Worm (Caenorhabditis elegans) whole organism, mixed stage, embryonic: ENCODE data around the gene sra-38.

Source experiments
- bed-3 ChIP-seq: fragments of 200-800 bp; sonication (Bioruptor generic); optimal IDR thresholded peaks from 3 replicates; lab custom pipeline; 2018; ENCODE audit warnings: mild to moderate bottlenecking, missing genetic modification characterization, moderate library complexity, missing compliant biosample characterization
- blmp-1 ChIP-seq: fragments of 150-350 bp; optimal IDR thresholded peaks from 2 replicates; lab custom pipeline; 2014; ENCODE audit warnings: missing biosample characterization, missing genetic modification characterization
- ceh-39 ChIP-seq: fragments of 150-350 bp; optimal IDR thresholded peaks from 2 replicates; lab custom pipeline; 2014; ENCODE audit warnings: missing biosample characterization, missing genetic modification characterization
- ceh-43 ChIP-seq: fragments of 200-800 bp; sonication (Bioruptor generic); optimal IDR thresholded peaks from 2 replicates; lab custom pipeline; 2018; ENCODE audit warnings: mild to moderate bottlenecking, missing genetic modification characterization, moderate library complexity, missing compliant biosample characterization
- ceh-83 ChIP-seq: fragments of 200-800 bp; sonication (Bioruptor generic); optimal IDR thresholded peaks from 2 replicates; lab custom pipeline; 2018; ENCODE audit warnings: mild to moderate bottlenecking, missing genetic modification characterization, missing compliant biosample characterization
- ces-1 ChIP-seq: fragments of 150-350 bp; optimal IDR thresholded peaks from 2 replicates; lab custom pipeline; 2014; ENCODE audit warnings: missing biosample characterization, missing genetic modification reagents, missing genetic modification characterization
- cnd-1 ChIP-seq: fragments of 200-800 bp; sonication (Bioruptor generic); optimal IDR thresholded peaks from 2 replicates; lab custom pipeline; 2018; ENCODE audit warnings: mild to moderate bottlenecking, missing genetic modification characterization, missing compliant biosample characterization
- elt-1 ChIP-seq: sonication (generic microtip); optimal IDR thresholded peaks from 2 replicates; lab custom pipeline; 2017; ENCODE audit warnings: missing genetic modification characterization, mild to moderate bottlenecking, missing compliant biosample characterization, antibody characterized with exemption, moderate library complexity, borderline replicate concordance; ENCODE audit not compliant: insufficient read depth
- elt-3 ChIP-seq: fragments of 150-350 bp; optimal IDR thresholded peaks from 2 replicates; lab custom pipeline; 2014; ENCODE audit warnings: missing biosample characterization, missing genetic modification characterization
- flh-1 ChIP-seq: fragments of 200-800 bp; sonication (Bioruptor generic); optimal IDR thresholded peaks from 2 replicates; lab custom pipeline; 2018; ENCODE audit warnings: mild to moderate bottlenecking, missing genetic modification characterization, moderate library complexity, missing compliant biosample characterization
- ham-2 ChIP-seq: fragments of 200-800 bp; sonication (Bioruptor generic); optimal IDR thresholded peaks from 2 replicates; lab custom pipeline; 2018; ENCODE audit warnings: mild to moderate bottlenecking, missing genetic modification characterization, missing compliant biosample characterization
- hlh-1 ChIP-seq: fragments of 150-350 bp; optimal IDR thresholded peaks from 2 replicates; lab custom pipeline; 2014; ENCODE audit warnings: missing biosample characterization, missing genetic modification reagents, missing genetic modification characterization
- lin-13 ChIP-seq: fragments of 150-350 bp; optimal IDR thresholded peaks from 2 replicates; lab custom pipeline; 2014; ENCODE audit warnings: missing biosample characterization, missing genetic modification characterization
- lin-32 ChIP-seq: fragments of 200-800 bp; sonication (Bioruptor generic); optimal IDR thresholded peaks from 2 replicates; lab custom pipeline; 2018; ENCODE audit warnings: mild to moderate bottlenecking, missing genetic modification characterization, missing compliant biosample characterization
- lsy-2 ChIP-seq: fragments of 150-350 bp; optimal IDR thresholded peaks from 2 replicates; lab custom pipeline; 2014; ENCODE audit warnings: missing biosample characterization, missing genetic modification characterization
- mab-5 ChIP-seq: fragments of 150-350 bp; optimal IDR thresholded peaks from 2 replicates; lab custom pipeline; 2014; ENCODE audit warnings: missing biosample characterization, missing genetic modification characterization
- mls-2 ChIP-seq: sonication (generic microtip); optimal IDR thresholded peaks from 2 replicates; lab custom pipeline; 2016; ENCODE audit warnings: mild to moderate bottlenecking, missing genetic modification characterization, moderate library complexity, missing compliant biosample characterization
- nhr-2 ChIP-seq: fragments of 150-350 bp; optimal IDR thresholded peaks from 2 replicates; lab custom pipeline; 2014; ENCODE audit warnings: missing biosample characterization, missing genetic modification characterization
- nhr-28 ChIP-seq: fragments of 150-350 bp; optimal IDR thresholded peaks from 2 replicates; lab custom pipeline; 2014; ENCODE audit warnings: missing biosample characterization, missing genetic modification characterization
- nhr-76 ChIP-seq: sonication (generic microtip); optimal IDR thresholded peaks from 2 replicates; lab custom pipeline; 2017; ENCODE audit warnings: missing biosample characterization, missing genetic modification characterization
- pha-4 ChIP-seq: fragments of 150-350 bp; optimal IDR thresholded peaks from 2 replicates; lab custom pipeline; 2018; ENCODE audit warnings: missing biosample characterization, missing genetic modification reagents, missing genetic modification characterization
- sem-2 ChIP-seq: fragments of 200-800 bp; sonication (Bioruptor generic); optimal IDR thresholded peaks from 2 replicates; lab custom pipeline; 2018; ENCODE audit warnings: mild to moderate bottlenecking, missing genetic modification characterization, missing compliant biosample characterization
- snpc-4 ChIP-seq: fragments of 150-350 bp; optimal IDR thresholded peaks from 2 replicates; lab custom pipeline; 2014; ENCODE audit warnings: missing biosample characterization, missing genetic modification characterization
- sptf-1 ChIP-seq: sonication (generic microtip); optimal IDR thresholded peaks from 2 replicates; lab custom pipeline; 2017; ENCODE audit warnings: mild to moderate bottlenecking, missing genetic modification characterization, moderate library complexity, missing compliant biosample characterization
- tbx-8 ChIP-seq: fragments of 200-800 bp; sonication (Bioruptor generic); optimal IDR thresholded peaks from 2 replicates; lab custom pipeline; 2018; ENCODE audit warnings: mild to moderate bottlenecking, missing genetic modification characterization, moderate library complexity, missing compliant biosample characterization
- unc-120 ChIP-seq: sonication (generic microtip); optimal IDR thresholded peaks from 2 replicates; lab custom pipeline; 2017; ENCODE audit warnings: missing genetic modification characterization, missing compliant biosample characterization; ENCODE audit not compliant: poor library complexity, severe bottlenecking
- unc-39 ChIP-seq: fragments of 150-350 bp; optimal IDR thresholded peaks from 2 replicates; lab custom pipeline; 2014; ENCODE audit warnings: missing biosample characterization, missing genetic modification characterization
- unc-62 ChIP-seq: fragments of 150-350 bp; optimal IDR thresholded peaks from 2 replicates; lab custom pipeline; 2014; ENCODE audit warnings: missing biosample characterization, missing genetic modification reagents, missing genetic modification characterization
- ztf-11 ChIP-seq: fragments of 150-350 bp; optimal IDR thresholded peaks from 2 replicates; lab custom pipeline; 2014; ENCODE audit warnings: missing biosample characterization, missing genetic modification characterization

sra-38 gene

ce11 chrX:13914289-13914688, 14.3 kb upstream of the sra-38 start, which contains the start of gene Y26E6A.2:
Y26E6A.2 (minus strand) TSS chrX:13914389.
- TF ChIP-seq ceh-39 (tag; lab: Kevin White, UChicago), result no peak
- TF ChIP-seq, all 35 proteins: peak for 0

- TF ChIP-seq ceh-39 (tag; lab: Kevin White, UChicago) (no peak), cnd-1 (tag; lab: Kevin White, UChicago) (no peak), elt-3 (tag; lab: Kevin White, UChicago) (no peak), unc-62 (GFP tag; lab: Kevin White, UChicago) (no peak), ztf-11 (tag; lab: Kevin White, UChicago) (no peak), mab-5 (tag; lab: Kevin White, UChicago) (no peak), flh-1 (GFP tag; lab: Kevin White, UChicago) (no peak), ham-2 (GFP tag; lab: Kevin White, UChicago) (no peak), unc-120 (tag; lab: Kevin White, UChicago) (no peak), sptf-1 (no peak), ceh-43 (GFP tag; lab: Kevin White, UChicago) (no peak), unc-39 (tag; lab: Kevin White, UChicago) (no peak)
Measured at ce11 chrX:13913641-13914040, 13.7 kb upstream of the sra-38 start.

- TF ChIP-seq lin-32 (GFP tag; lab: Kevin White, UChicago) (no peak), ceh-43 (GFP tag; lab: Kevin White, UChicago) (no peak), sptf-1 (no peak), unc-39 (tag; lab: Kevin White, UChicago) (no peak), snpc-4 (tag; lab: Kevin White, UChicago) (no peak), ces-1 (GFP tag; lab: Kevin White, UChicago) (no peak)
Measured at ce11 chrX:13909850-13910249, 9.9 kb upstream of the sra-38 start, which contains the start of gene Y26E6A.3. Y26E6A.3 (minus strand) TSS chrX:13909950.

ce11 chrX:13903769-13904168, 3.8 kb upstream of the sra-38 start:
- no peak for TF ChIP-seq cnd-1 (tag; lab: Kevin White, UChicago)
- TF ChIP-seq elt-1 (tag; lab: Kevin White, UChicago), result no peak
- no peak for TF ChIP-seq ceh-39 (tag; lab: Kevin White, UChicago)
- no peak for TF ChIP-seq ceh-43 (GFP tag; lab: Kevin White, UChicago)
- no peak for TF ChIP-seq lin-13 (tag; lab: Kevin White, UChicago)
- no peak for TF ChIP-seq unc-39 (tag; lab: Kevin White, UChicago)
- TF ChIP-seq lin-32 (GFP tag; lab: Kevin White, UChicago), result no peak
- no peak for TF ChIP-seq sem-2 (GFP tag; lab: Kevin White, UChicago)
- TF ChIP-seq blmp-1 (tag; lab: Kevin White, UChicago), result no peak
- no peak for TF ChIP-seq hlh-1 (tag; lab: Kevin White, UChicago)
- no peak for TF ChIP-seq nhr-28 (tag; lab: Kevin White, UChicago)
- TF ChIP-seq ham-2 (GFP tag; lab: Kevin White, UChicago), result no peak
- no peak for TF ChIP-seq unc-120 (tag; lab: Kevin White, UChicago)
- TF ChIP-seq nhr-76, result no peak

- TF ChIP-seq elt-1 (tag; lab: Kevin White, UChicago) (no peak), nhr-28 (tag; lab: Kevin White, UChicago) (no peak), cnd-1 (tag; lab: Kevin White, UChicago) (no peak), ceh-43 (GFP tag; lab: Kevin White, UChicago) (no peak), unc-62 (GFP tag; lab: Kevin White, UChicago) (no peak), ham-2 (GFP tag; lab: Kevin White, UChicago) (no peak), lin-32 (GFP tag; lab: Kevin White, UChicago) (no peak), bed-3 (GFP tag; lab: Kevin White, UChicago) (no peak)
Measured at ce11 chrX:13903328-13903727, 3.4 kb upstream of the sra-38 start, which contains the start of gene sra-39. sra-39 (minus strand) TSS chrX:13903428.

ce11 chrX:13893256-13893655, 6.7 kb downstream of the sra-38 start, which contains the start of gene sra-37:
sra-37 (minus strand) TSS chrX:13893356.
- no peak for TF ChIP-seq sptf-1
- no peak for TF ChIP-seq unc-120 (tag; lab: Kevin White, UChicago)
- no peak for TF ChIP-seq snpc-4 (tag; lab: Kevin White, UChicago)
- no peak for TF ChIP-seq blmp-1 (tag; lab: Kevin White, UChicago)
- no peak for TF ChIP-seq cnd-1 (tag; lab: Kevin White, UChicago)
- TF ChIP-seq ztf-11 (tag; lab: Kevin White, UChicago), result no peak
- no peak for TF ChIP-seq mls-2 (tag; lab: Kevin White, UChicago)
- no peak for TF ChIP-seq elt-1 (tag; lab: Kevin White, UChicago)
- no peak for TF ChIP-seq bed-3 (GFP tag; lab: Kevin White, UChicago)
- no peak for TF ChIP-seq mab-5 (tag; lab: Kevin White, UChicago)
- no peak for TF ChIP-seq pha-4 (tag; lab: Kevin White, UChicago)
- TF ChIP-seq lin-32 (GFP tag; lab: Kevin White, UChicago), result no peak
- TF ChIP-seq lsy-2 (tag; lab: Kevin White, UChicago), result no peak
- TF ChIP-seq nhr-2 (tag; lab: Kevin White, UChicago), result no peak
- no peak for TF ChIP-seq ceh-83 (GFP tag; lab: Kevin White, UChicago)
- no peak for TF ChIP-seq tbx-8 (GFP tag; lab: Kevin White, UChicago)
- TF ChIP-seq, all 35 proteins: peak for 0
